Fruit fly (Drosophila melanogaster) Kc167 (cell line): Measurements from ENCODE around the gene CG42324.

Experiments
- Myc ChIP-seq: fragments of >200 bp; optimal IDR thresholded peaks from 2 replicates; lab custom pipeline; 2017; ENCODE audit warnings: missing external identifiers
- h ChIP-seq: fragments of >200 bp; optimal IDR thresholded peaks from 3 replicates; lab custom pipeline; 2018; ENCODE audit warnings: missing external identifiers

dm6 chr3L:3532867-3533266 lies 60.6 kb downstream of the CG42324 start:
- TF ChIP-seq Myc (lab: Kevin White, UChicago) (no peak), h (no peak)
